Worm (Caenorhabditis elegans): ENCODE data around the gene lin-32.

Gene lin-32

DNA sequence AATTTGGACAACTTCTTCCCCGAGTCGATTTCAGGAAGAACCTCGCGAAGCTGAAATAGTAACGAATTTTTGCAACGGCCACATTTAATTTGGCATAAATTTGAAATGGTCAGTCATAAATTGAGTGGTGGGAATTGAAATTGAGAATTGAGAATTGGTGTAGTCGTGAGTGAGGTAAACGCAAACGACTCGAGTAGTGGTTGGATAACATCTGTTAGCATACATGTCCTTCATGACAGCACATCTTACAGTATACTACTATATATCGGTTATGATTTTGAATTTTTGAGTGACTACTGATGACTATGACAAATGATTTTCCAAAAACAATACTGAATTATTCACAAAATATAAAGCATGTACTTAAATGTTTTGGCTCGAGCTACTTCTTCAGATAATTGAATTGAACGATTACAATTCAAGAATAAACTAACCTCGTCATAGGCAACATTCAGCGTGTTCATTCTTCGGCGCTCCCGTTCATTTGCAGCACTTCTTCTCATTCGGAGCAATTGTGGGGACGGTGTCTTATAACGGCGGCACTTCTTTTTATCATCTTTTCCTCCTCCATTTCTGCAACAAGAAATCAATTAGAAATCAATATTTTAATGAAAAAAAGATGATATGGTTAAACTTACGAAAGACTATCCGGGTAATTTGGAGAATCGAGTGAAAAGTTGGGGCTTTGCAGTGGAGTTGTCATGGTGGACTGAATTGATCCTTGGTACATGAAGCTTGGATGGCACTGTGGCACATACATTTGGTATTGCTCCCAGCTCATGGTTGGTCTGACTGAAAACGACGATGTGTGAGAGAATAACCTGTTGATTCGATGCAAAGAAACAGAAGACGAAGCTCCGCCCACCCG is at the start of gene lin-32:
lin-32 (minus strand) TSS at position 818 of the 868 bp plus-strand sequence.
- TF ChIP-seq ceh-20 (GFP tag; IDR thresholded peaks at IDR 0.05) (no peak), ceh-62 (tag; optimal IDR thresholded peaks at IDR 0.05) (no peak), aha-1 (tag) (peak; percentile 64), nhr-77 (tag; optimal IDR thresholded peaks at IDR 0.05) (no peak), Y105C5A.15 (GFP tag; IDR thresholded peaks at IDR 0.05) (no peak), unc-62 (GFP tag; optimal IDR thresholded peaks at IDR 0.05 in 1 of 2) (peak in 1 of 2 experiments; percentile 95), unc-62 (tag; optimal IDR thresholded peaks at IDR 0.05) (no peak)

DNA sequence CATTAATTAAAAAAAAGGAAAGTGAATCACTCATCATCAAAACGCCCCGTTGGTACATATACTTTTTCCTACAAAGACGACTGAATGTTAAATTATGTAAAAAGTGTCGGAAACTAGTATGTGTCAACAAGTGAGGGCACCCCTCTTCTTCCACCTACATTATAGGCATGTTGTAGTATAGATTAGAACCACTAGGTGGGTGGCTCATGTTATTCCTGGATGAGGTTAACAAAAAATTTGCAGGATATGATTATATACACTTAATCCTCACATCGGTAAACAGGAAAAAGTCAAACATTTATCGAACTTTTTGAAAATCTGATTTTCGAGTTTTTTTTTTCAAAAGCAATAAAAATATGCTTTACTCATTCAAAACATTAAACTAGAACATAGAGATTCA is 46.1 kb upstream of the lin-32 start:
- TF ChIP-seq aha-1 (tag) (peak; percentile 89), unc-62 (GFP tag; optimal IDR thresholded peaks at IDR 0.05 in 1 of 2) (peak in 1 of 2 experiments; percentile 58), unc-62 (tag; optimal IDR thresholded peaks at IDR 0.05) (no peak), vab-7 (GFP tag; IDR thresholded peaks at IDR 0.05) (no peak)

DNA sequence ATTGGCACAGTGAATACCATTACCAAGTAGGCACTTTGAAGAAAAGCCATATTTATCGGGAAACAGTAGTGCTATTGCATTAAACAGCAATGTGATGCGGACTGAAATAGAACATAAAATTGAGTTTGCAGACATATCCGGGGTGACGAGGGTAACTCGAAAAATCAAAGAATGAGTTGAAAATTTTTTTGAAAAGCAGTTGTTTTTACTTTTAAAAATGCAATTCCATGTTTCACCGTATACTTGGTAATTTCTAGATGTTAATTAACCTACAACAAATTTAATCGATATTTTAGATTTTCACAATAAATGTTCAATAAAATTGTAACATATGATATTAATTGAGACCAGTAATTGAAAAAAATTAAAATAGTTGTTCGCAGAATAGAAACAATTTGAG is 44.3 kb upstream of the lin-32 start, which contains the start of gene AH9.4:
AH9.4 (minus strand) TSS at position 101 of the 400 bp plus-strand sequence.
- TF ChIP-seq F49E8.2 (tag; optimal IDR thresholded peaks at IDR 0.05; ENCODE audit: borderline replicate concordance) (no peak), D1046.2 (GFP tag; IDR thresholded peaks at IDR 0.05) (no peak), Y48G9A.11 (GFP tag; IDR thresholded peaks at IDR 0.05) (no peak), mxl-2 (GFP tag; conservative IDR thresholded peaks at IDR 0.05) (no peak), attf-4 (tag; optimal IDR thresholded peaks at IDR 0.05) (no peak), lin-39 (tag; optimal IDR thresholded peaks at IDR 0.05) (no peak), unc-39 (tag; optimal IDR thresholded peaks at IDR 0.05) (no peak), fos-1 (tag; optimal IDR thresholded peaks at IDR 0.05) (no peak), nhr-10 (tag; optimal IDR thresholded peaks at IDR 0.05) (no peak), lin-1 (GFP tag; IDR thresholded peaks at IDR 0.05) (no peak), daf-19 (GFP tag; conservative IDR thresholded peaks at IDR 0.05) (no peak), nhr-76 (tag; optimal IDR thresholded peaks at IDR 0.05) (no peak), egl-43 (GFP tag; IDR thresholded peaks at IDR 0.05) (no peak), ztf-11 (tag; optimal IDR thresholded peaks at IDR 0.05) (no peak), nhr-77 (tag; optimal IDR thresholded peaks at IDR 0.05) (no peak), ctbp-1 (GFP tag; IDR thresholded peaks at IDR 0.05) (no peak), mdl-1 (tag; optimal IDR thresholded peaks at IDR 0.05) (no peak)

DNA sequence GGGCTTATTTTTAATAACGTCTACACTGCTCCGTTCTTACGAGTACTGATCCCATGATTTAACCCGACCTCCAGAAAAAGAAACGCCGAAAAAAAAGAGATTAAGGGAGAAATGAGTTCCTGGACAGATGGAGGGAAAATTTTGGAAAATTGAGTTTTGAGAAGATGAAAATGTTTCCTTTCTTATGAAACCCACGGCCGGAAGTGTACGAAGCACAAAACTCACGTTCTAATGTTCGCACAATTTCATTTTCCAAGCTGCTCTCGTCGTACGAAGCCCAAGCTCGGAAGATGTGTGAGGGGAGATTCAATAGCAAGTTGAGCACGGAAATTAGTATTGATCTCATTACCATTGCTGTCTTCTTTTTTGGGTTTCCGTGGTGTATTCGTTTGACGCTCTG is 41.5 kb upstream of the lin-32 start:
- TF ChIP-seq nhr-10 (tag; optimal IDR thresholded peaks at IDR 0.05): no peak
- TF ChIP-seq egl-27 (tag; optimal IDR thresholded peaks at IDR 0.05): no peak
- TF ChIP-seq ces-1 (GFP tag; optimal IDR thresholded peaks at IDR 0.05): peak; percentile 84
- TF ChIP-seq egl-43 (GFP tag; IDR thresholded peaks at IDR 0.05): no peak
- TF ChIP-seq php-3 (GFP tag; IDR thresholded peaks at IDR 0.05): no peak
- TF ChIP-seq madf-5 (GFP tag; IDR thresholded peaks at IDR 0.05): no peak
- TF ChIP-seq zfp-2 (tag; optimal IDR thresholded peaks at IDR 0.05): no peak
- TF ChIP-seq hif-1 (tag; optimal IDR thresholded peaks at IDR 0.05): no peak
- no peak for TF ChIP-seq ZK546.5 (tag; optimal IDR thresholded peaks at IDR 0.05)
- TF ChIP-seq aha-1 (tag): no peak
- peak; percentile 29 for TF ChIP-seq fkh-10 (GFP tag; optimal IDR thresholded peaks at IDR 0.05)

DNA sequence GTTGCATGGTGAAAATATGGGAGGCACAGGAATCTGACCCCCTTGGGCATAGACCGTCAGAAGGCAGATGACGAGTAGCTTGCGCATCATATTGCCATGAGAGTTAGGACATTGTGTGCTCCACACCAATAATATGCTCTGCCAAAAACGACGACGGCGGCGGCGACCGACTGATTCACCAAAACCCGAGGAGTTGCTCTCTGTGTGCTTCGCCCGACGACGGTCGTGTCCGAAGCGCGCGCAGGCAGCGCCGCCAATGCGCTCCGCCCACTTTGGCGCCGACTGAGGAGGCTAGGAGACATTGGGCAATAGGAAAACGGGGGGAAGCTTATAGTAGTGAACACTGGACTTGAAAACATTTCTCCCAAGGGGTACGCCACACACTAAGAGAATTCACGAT is 38.0 kb upstream of the lin-32 start, which contains the start of gene AH9.6:
AH9.6 (minus strand) TSS at position 183 of the 400 bp plus-strand sequence.
- peak; percentile 92 for TF ChIP-seq set-16 (GFP tag; IDR thresholded peaks at IDR 0.05)
- TF ChIP-seq mxl-2 (GFP tag; conservative IDR thresholded peaks at IDR 0.05): no peak
